Worm (Caenorhabditis elegans) whole organism, early embryonic: ENCODE measurements around the gene fbxc-7.
"Not testable (repeated sequence)": the region's sequence is repeated elsewhere in the genome, so short reads cannot be mapped to it uniquely, and the experiment has no call there.

Experiments used
- B0310.2 ChIP-seq: sonication (generic microtip); optimal IDR thresholded peaks from 2 replicates; lab custom pipeline; 2016; ENCODE audit warnings: mild to moderate bottlenecking, missing genetic modification characterization, missing compliant biosample characterization
- F13C5.2 ChIP-seq: sonication (generic microtip); optimal IDR thresholded peaks from 2 replicates; lab custom pipeline; 2017; ENCODE audit warnings: mild to moderate bottlenecking, missing genetic modification characterization, inconsistent platforms, missing compliant biosample characterization
- aly-1 ChIP-seq: sonication (generic microtip); optimal IDR thresholded peaks from 2 replicates; lab custom pipeline; 2016; ENCODE audit warnings: missing genetic modification characterization, missing compliant biosample characterization
- ama-1 ChIP-seq: fragments of 150-350 bp; optimal IDR thresholded peaks from 2 replicates; lab custom pipeline; 2014
- ceh-13 ChIP-seq: fragments of 200-800 bp; sonication (Bioruptor generic); optimal IDR thresholded peaks from 2 replicates; lab custom pipeline; 2018; ENCODE audit warnings: mild to moderate bottlenecking, missing genetic modification characterization, missing compliant biosample characterization
- ceh-36 ChIP-seq: sonication (generic microtip); optimal IDR thresholded peaks from 2 replicates; lab custom pipeline; 2016; ENCODE audit warnings: missing genetic modification characterization, inconsistent platforms, missing compliant biosample characterization
- ets-7 ChIP-seq: sonication (generic microtip); optimal IDR thresholded peaks from 2 replicates; lab custom pipeline; 2016; ENCODE audit warnings: missing genotype, missing genetic modification characterization, missing compliant biosample characterization
- flt-1 ChIP-seq: fragments of 200-800 bp; sonication (Bioruptor generic); IDR thresholded peaks from 2 replicates; pipeline ENCODE4 v1.3.6; 2022; ENCODE audit warnings: missing genetic modification characterization, missing compliant biosample characterization
- hmbx-1 ChIP-seq: sonication (generic microtip); optimal IDR thresholded peaks from 2 replicates; lab custom pipeline; 2016; ENCODE audit warnings: mild to moderate bottlenecking, missing genetic modification characterization, missing compliant biosample characterization
- hmg-4 ChIP-seq: fragments of 200-800 bp; sonication (Bioruptor generic); optimal IDR thresholded peaks from 2 replicates; lab custom pipeline; 2018; ENCODE audit warnings: mild to moderate bottlenecking, missing genetic modification characterization, missing compliant biosample characterization
- hnd-1 ChIP-seq: sonication (generic microtip); optimal IDR thresholded peaks from 2 replicates; lab custom pipeline; 2016; ENCODE audit warnings: missing genetic modification characterization, missing compliant biosample characterization
- pes-1 ChIP-seq: fragments of 200-800 bp; sonication (Bioruptor generic); IDR thresholded peaks from 2 replicates; pipeline ENCODE4 v1.3.6; 2022; ENCODE audit warnings: missing genetic modification reagents, missing genetic modification characterization, missing compliant biosample characterization
- scrt-1 ChIP-seq: fragments of 200-800 bp; sonication (Bioruptor generic); IDR thresholded peaks from 2 replicates; pipeline ENCODE4 v1.3.6; 2022; ENCODE audit warnings: missing genetic modification characterization, missing compliant biosample characterization
- sea-1 ChIP-seq: fragments of 200-800 bp; sonication (Bioruptor generic); conservative IDR thresholded peaks from 2 replicates; pipeline ENCODE4 v1.3.6; 2022; ENCODE audit warnings: missing genetic modification characterization, missing compliant biosample characterization
- tbx-11 ChIP-seq: fragments of 200-800 bp; sonication (Bioruptor generic); IDR thresholded peaks from 2 replicates; pipeline ENCODE4 v1.3.6; 2022; ENCODE audit warnings: missing genetic modification characterization, missing compliant biosample characterization
- tbx-37 ChIP-seq: fragments of 200-800 bp; sonication (Bioruptor generic); conservative IDR thresholded peaks from 2 replicates; pipeline ENCODE4 v1.3.6; 2022; ENCODE audit warnings: missing genetic modification reagents, missing genetic modification characterization, missing compliant biosample characterization
- tra-4 ChIP-seq: sonication (generic microtip); optimal IDR thresholded peaks from 2 replicates; lab custom pipeline; 2017; ENCODE audit warnings: missing genetic modification characterization, missing compliant biosample characterization

The fbxc-7 gene

ce11 chrII:954626-955025 lies at the start of gene fbxc-7:
Gene fbxc-7 (plus strand): TSS chrII:954926.
- not testable (repeated sequence) for TF ChIP-seq tra-4; ama-1; hmbx-1 (tag; lab: Kevin White, UChicago)

- TF ChIP-seq hmbx-1 (tag; lab: Kevin White, UChicago) (no peak), ceh-13 (GFP tag; lab: Kevin White, UChicago) (no peak), tra-4 (no peak), pes-1 (GFP tag; lab: Robert Waterston, UW) (peak; percentile 37; the same call in 1 of the 2 replicates), aly-1 (tag; lab: Kevin White, UChicago) (no peak), sea-1 (0 out of 2 replicates have a peak, but pooled peaks have one; percentile 29), F13C5.2 (tag; lab: Kevin White, UChicago) (no peak), hmg-4 (GFP tag; lab: Kevin White, UChicago) (no peak), flt-1 (GFP tag; lab: Robert Waterston, UW) (no peak), tbx-37 (GFP tag; lab: Robert Waterston, UW) (no peak), scrt-1 (no peak), hnd-1 (tag; lab: Kevin White, UChicago) (no peak)
Measured at ce11 chrII:905335-905734, 49.4 kb upstream of the fbxc-7 start.

- TF ChIP-seq B0310.2 (tag; lab: Kevin White, UChicago), result no peak
- TF ChIP-seq ceh-36, result no peak
- no peak for TF ChIP-seq flt-1 (GFP tag; lab: Robert Waterston, UW)
- TF ChIP-seq pes-1 (GFP tag; lab: Robert Waterston, UW), result no peak
- no peak for TF ChIP-seq F13C5.2 (tag; lab: Kevin White, UChicago)
- no peak for TF ChIP-seq tra-4
- no peak for TF ChIP-seq aly-1 (tag; lab: Kevin White, UChicago)
Measured at ce11 chrII:909554-909953, 45.2 kb upstream of the fbxc-7 start, which contains the start of the genes fbxc-24 and fbxc-27. Gene fbxc-24 (minus strand): TSS chrII:909654. Gene fbxc-27 (plus strand): TSS chrII:909769.

- TF ChIP-seq tbx-11 (no peak), tbx-37 (GFP tag; lab: Robert Waterston, UW) (no peak), ama-1 (no peak), ceh-36 (no peak), B0310.2 (tag; lab: Kevin White, UChicago) (no peak), hnd-1 (tag; lab: Kevin White, UChicago) (no peak), hmbx-1 (tag; lab: Kevin White, UChicago) (no peak), hmg-4 (GFP tag; lab: Kevin White, UChicago) (no peak), flt-1 (GFP tag; lab: Robert Waterston, UW) (no peak), pes-1 (GFP tag; lab: Robert Waterston, UW) (no peak), sea-1 (no peak), aly-1 (tag; lab: Kevin White, UChicago) (no peak)
Measured at ce11 chrII:911680-912079, 43.0 kb upstream of the fbxc-7 start, which contains the start of gene fbxc-31. Gene fbxc-31 (plus strand): TSS chrII:911980.

- TF ChIP-seq F13C5.2 (tag; lab: Kevin White, UChicago) (no peak), ets-7 (tag; lab: Kevin White, UChicago) (no peak), hmbx-1 (tag; lab: Kevin White, UChicago) (no peak), aly-1 (tag; lab: Kevin White, UChicago) (no peak), tbx-37 (GFP tag; lab: Robert Waterston, UW) (no peak), hnd-1 (tag; lab: Kevin White, UChicago) (no peak), ceh-13 (GFP tag; lab: Kevin White, UChicago) (no peak), sea-1 (no peak)
Measured at ce11 chrII:913222-913722, 41.5 kb upstream of the fbxc-7 start, which contains the start of gene fbxc-33. Gene fbxc-33 (plus strand): TSS chrII:913672.

ce11 chrII:915206-915605 lies 39.5 kb upstream of the fbxc-7 start:
- TF ChIP-seq tbx-37 (GFP tag; lab: Robert Waterston, UW), result no peak
- no peak for TF ChIP-seq ceh-36
- TF ChIP-seq hmbx-1 (tag; lab: Kevin White, UChicago), result no peak
- no peak for TF ChIP-seq aly-1 (tag; lab: Kevin White, UChicago)
- no peak for TF ChIP-seq hnd-1 (tag; lab: Kevin White, UChicago)
- TF ChIP-seq ceh-13 (GFP tag; lab: Kevin White, UChicago), result no peak
- no peak for TF ChIP-seq flt-1 (GFP tag; lab: Robert Waterston, UW)
- TF ChIP-seq F13C5.2 (tag; lab: Kevin White, UChicago), result no peak
- TF ChIP-seq pes-1 (GFP tag; lab: Robert Waterston, UW), result no peak
- TF ChIP-seq tbx-11, result no peak
- no peak for TF ChIP-seq sea-1
- no peak for TF ChIP-seq tra-4
- TF ChIP-seq ama-1, result no peak
- no peak for TF ChIP-seq hmg-4 (GFP tag; lab: Kevin White, UChicago)
- TF ChIP-seq ets-7 (tag; lab: Kevin White, UChicago), result no peak
- TF ChIP-seq scrt-1, result no peak

ce11 chrII:915780-916179 lies 38.9 kb upstream of the fbxc-7 start, which contains the start of gene fbxc-29:
Gene fbxc-29 (plus strand): TSS chrII:916080.
- TF ChIP-seq scrt-1 (no peak), hmbx-1 (tag; lab: Kevin White, UChicago) (no peak), pes-1 (GFP tag; lab: Robert Waterston, UW) (no peak), hnd-1 (tag; lab: Kevin White, UChicago) (no peak), flt-1 (GFP tag; lab: Robert Waterston, UW) (no peak), aly-1 (tag; lab: Kevin White, UChicago) (no peak), ceh-13 (GFP tag; lab: Kevin White, UChicago) (no peak), hmg-4 (GFP tag; lab: Kevin White, UChicago) (no peak), B0310.2 (tag; lab: Kevin White, UChicago) (no peak), F13C5.2 (tag; lab: Kevin White, UChicago) (no peak), tra-4 (no peak), tbx-37 (GFP tag; lab: Robert Waterston, UW) (no peak), ceh-36 (no peak), tbx-11 (no peak), ama-1 (no peak), ets-7 (tag; lab: Kevin White, UChicago) (no peak), sea-1 (no peak)
